Fruit fly (Drosophila melanogaster) ovary, adult (tissue): ENCODE data around the gene CG34112.

ENCODE experiments used
- CG17801 ChIP-seq: fragments of 200-800 bp; optimal IDR thresholded peaks from 2 replicates; lab custom pipeline; 2019; ENCODE audit warnings: missing biosample characterization, mild to moderate bottlenecking, missing genetic modification characterization, moderate library complexity; ENCODE audit not compliant: partially characterized antibody

CG34112 gene

dm6 chr3R:4350199-4350598, 43.9 kb downstream of the CG34112 start:
- no peak for TF ChIP-seq CG17801 (GFP tag; lab: Kevin White, UChicago)

DNA sequence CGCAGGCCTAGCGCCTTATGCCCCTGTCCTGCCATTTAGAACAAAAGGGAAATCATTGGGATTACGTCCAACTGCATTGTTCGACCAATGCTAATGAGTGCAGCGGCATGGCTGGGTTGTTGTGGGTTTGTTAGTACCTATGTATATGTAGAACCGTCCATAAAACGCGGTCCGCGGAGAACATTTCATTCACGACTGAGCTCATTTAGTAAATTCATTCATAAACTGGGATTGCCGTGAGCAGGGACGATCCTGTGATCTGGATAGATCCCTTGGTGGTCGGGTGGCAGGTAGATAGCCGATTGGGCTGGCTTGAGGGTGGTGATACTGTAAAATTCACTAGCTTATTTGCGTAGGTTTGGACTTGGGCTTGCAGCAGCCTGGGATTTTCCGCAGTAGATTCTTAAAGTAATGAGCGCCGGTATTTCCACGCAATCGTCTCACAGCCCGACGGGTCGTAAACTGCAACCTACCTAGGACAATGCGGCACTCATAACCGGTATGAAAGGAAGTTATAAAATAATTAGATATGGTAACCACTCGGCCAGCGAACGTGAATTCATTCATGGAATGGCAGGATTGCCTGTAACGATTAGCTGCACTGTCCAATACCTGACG, 45.8 kb downstream of the CG34112 start:
- TF ChIP-seq CG17801 (GFP tag; lab: Kevin White, UChicago): no peak

DNA sequence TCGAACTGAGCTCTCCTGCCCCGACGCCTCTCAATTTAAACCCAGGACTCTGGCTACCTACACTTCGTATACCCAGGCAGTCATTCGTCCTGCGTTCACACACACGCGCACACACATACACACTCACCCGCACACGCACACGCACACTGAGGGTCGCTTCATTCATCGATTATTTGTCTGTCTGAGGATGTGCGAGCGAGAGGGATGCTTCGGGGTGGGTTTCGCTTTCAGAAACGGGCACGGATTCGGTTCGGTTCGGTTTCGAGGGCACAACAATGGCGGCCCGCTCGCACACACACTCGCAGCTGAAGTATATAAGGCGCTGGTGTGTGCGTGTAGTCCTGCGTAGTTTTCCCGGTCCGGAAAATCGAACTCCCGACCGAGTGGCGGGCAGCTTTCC, 47.4 kb downstream of the CG34112 start, which contains the start of gene hkb:
Gene hkb (minus strand): TSS at position 11 of the 400 bp plus-strand sequence.
- TF ChIP-seq CG17801 (GFP tag; lab: Kevin White, UChicago): no peak
